Fruit fly (Drosophila melanogaster) whole organism, prepupa: ENCODE results near the gene CG11563.

ENCODE experiments used
- Blimp-1 ChIP-seq: fragments of 200-800 bp; sonication (Bioruptor generic); optimal IDR thresholded peaks from 3 replicates; lab custom pipeline; 2017; ENCODE audit warnings: missing biosample characterization, missing genetic modification characterization, mild to moderate bottlenecking, moderate library complexity, missing genetic modification reagents
- CG10631 ChIP-seq: fragments of 200-800 bp; sonication (Bioruptor generic); optimal IDR thresholded peaks from 2 replicates; lab custom pipeline; 2016; ENCODE audit warnings: missing biosample characterization, missing genetic modification characterization
- CG10669 ChIP-seq: fragments of 200-800 bp; sonication (Bioruptor generic); optimal IDR thresholded peaks from 3 replicates; lab custom pipeline; 2018; ENCODE audit warnings: missing biosample characterization, mild to moderate bottlenecking, missing genetic modification characterization, moderate library complexity
- CG11294 ChIP-seq: fragments of 200-800 bp; sonication (Bioruptor generic); IDR thresholded peaks from 2 replicates; pipeline ENCODE4 v1.3.6; 2022; ENCODE audit warnings: missing biosample characterization, missing genetic modification characterization
- CG15336 ChIP-seq: fragments of 200-800 bp; sonication (Bioruptor generic); IDR thresholded peaks from 2 replicates; pipeline ENCODE4 v1.3.6; 2022; ENCODE audit warnings: missing biosample characterization, missing genetic modification characterization
- CG1621 ChIP-seq: fragments of 200-800 bp; sonication (Bioruptor generic); optimal IDR thresholded peaks from 3 replicates; lab custom pipeline; 2018; ENCODE audit warnings: missing biosample characterization, mild to moderate bottlenecking, missing genetic modification characterization
- CG16779 ChIP-seq: fragments of 200-800 bp; sonication (Bioruptor generic); optimal IDR thresholded peaks from 3 replicates; lab custom pipeline; 2017; ENCODE audit warnings: missing biosample characterization, mild to moderate bottlenecking, missing genetic modification characterization
- CG3032 ChIP-seq: fragments of 200-800 bp; optimal IDR thresholded peaks from 2 replicates; lab custom pipeline; 2019; ENCODE audit warnings: missing biosample characterization, mild to moderate bottlenecking, missing genetic modification characterization, moderate library complexity
- CG32006 ChIP-seq: fragments of 200-800 bp; sonication (Bioruptor generic); optimal IDR thresholded peaks from 3 replicates; lab custom pipeline; 2017; ENCODE audit warnings: missing biosample characterization, mild to moderate bottlenecking, missing genetic modification characterization
- CG3919 ChIP-seq: fragments of 200-800 bp; sonication (Bioruptor generic); optimal IDR thresholded peaks from 3 replicates; lab custom pipeline; 2016; ENCODE audit warnings: missing biosample characterization, missing genetic modification characterization
- CG4318 ChIP-seq: fragments of 200-800 bp; sonication (Bioruptor generic); optimal IDR thresholded peaks from 3 replicates; lab custom pipeline; 2017; ENCODE audit warnings: missing biosample characterization, mild to moderate bottlenecking, missing genetic modification characterization
- CG6163 ChIP-seq: fragments of 200-800 bp; sonication (Bioruptor generic); IDR thresholded peaks from 3 replicates; pipeline ENCODE4 v1.3.6; 2022; ENCODE audit warnings: missing biosample characterization, missing genetic modification characterization
- CG6276 ChIP-seq: fragments of 200-800 bp; sonication (Bioruptor generic); optimal IDR thresholded peaks from 2 replicates; lab custom pipeline; 2017; ENCODE audit warnings: missing biosample characterization, mild to moderate bottlenecking, missing genetic modification characterization
- CG6808 ChIP-seq: fragments of 200-800 bp; sonication (Bioruptor generic); optimal IDR thresholded peaks from 3 replicates; lab custom pipeline; 2017; ENCODE audit warnings: missing biosample characterization, missing genetic modification characterization, mild to moderate bottlenecking, moderate library complexity, missing genetic modification reagents
- CG6854 ChIP-seq: fragments of 200-800 bp; sonication (Bioruptor generic); optimal IDR thresholded peaks from 2 replicates; lab custom pipeline; 2017; ENCODE audit warnings: missing biosample characterization, mild to moderate bottlenecking, missing genetic modification characterization
- CG7368 ChIP-seq: fragments of 200-800 bp; sonication (Bioruptor generic); optimal IDR thresholded peaks from 3 replicates; lab custom pipeline; 2016; ENCODE audit warnings: missing biosample characterization, missing genetic modification characterization
- CG8119 ChIP-seq: fragments of 200-800 bp; sonication (Bioruptor generic); IDR thresholded peaks from 3 replicates; pipeline ENCODE4 v1.3.6; 2022; ENCODE audit warnings: missing biosample characterization, missing genetic modification characterization
- CG8632 ChIP-seq: fragments of 200-800 bp; sonication (Bioruptor generic); optimal IDR thresholded peaks from 3 replicates; lab custom pipeline; 2016; ENCODE audit warnings: missing biosample characterization, missing genetic modification characterization
- CG9139 ChIP-seq: fragments of 200-800 bp; sonication (Bioruptor generic); optimal IDR thresholded peaks from 3 replicates; lab custom pipeline; 2017; ENCODE audit warnings: missing biosample characterization, mild to moderate bottlenecking, missing genetic modification characterization
- Eip75B ChIP-seq: fragments of 200-800 bp; sonication (Bioruptor generic); optimal IDR thresholded peaks from 3 replicates; lab custom pipeline; 2016; ENCODE audit warnings: missing biosample characterization, missing genetic modification characterization
- Eip78C ChIP-seq: fragments of 200-800 bp; sonication (Bioruptor generic); peaks from one replicate; lab custom pipeline; 2016; ENCODE audit warnings: missing biosample characterization, missing genetic modification characterization
- Gug ChIP-seq: fragments of 200-800 bp; sonication (Bioruptor generic); IDR thresholded peaks from 2 replicates; pipeline ENCODE4 v1.3.6; 2022; ENCODE audit warnings: missing biosample characterization, missing genetic modification characterization
- Hr38 ChIP-seq: sonication (Bioruptor generic); optimal IDR thresholded peaks from 2 replicates; lab custom pipeline; 2016; ENCODE audit warnings: missing biosample characterization, missing genetic modification characterization
- Hr39 ChIP-seq: fragments of 200-800 bp; sonication (Bioruptor generic); optimal IDR thresholded peaks from 2 replicates; lab custom pipeline; 2016; ENCODE audit warnings: missing biosample characterization, missing genetic modification characterization
- Hr4 ChIP-seq: fragments of 200-800 bp; sonication (Bioruptor generic); optimal IDR thresholded peaks from 3 replicates; lab custom pipeline; 2016; ENCODE audit warnings: missing biosample characterization, missing genetic modification characterization
- Lpt ChIP-seq: fragments of 200-800 bp; sonication (Bioruptor generic); optimal IDR thresholded peaks from 3 replicates; lab custom pipeline; 2016; ENCODE audit warnings: missing biosample characterization, missing genetic modification characterization
- Met ChIP-seq: fragments of 200-800 bp; sonication (Bioruptor generic); optimal IDR thresholded peaks from 3 replicates; lab custom pipeline; 2016; ENCODE audit warnings: missing biosample characterization, missing genetic modification characterization
- OdsH ChIP-seq: fragments of 200-800 bp; sonication (Bioruptor generic); optimal IDR thresholded peaks from 3 replicates; lab custom pipeline; 2016; ENCODE audit warnings: missing biosample characterization, missing genetic modification characterization
- Smox ChIP-seq: fragments of 200-800 bp; sonication (Bioruptor generic); optimal IDR thresholded peaks from 3 replicates; lab custom pipeline; 2016; ENCODE audit warnings: missing biosample characterization, missing genetic modification characterization
- Sox14 ChIP-seq: fragments of 200-800 bp; sonication (Bioruptor generic); optimal IDR thresholded peaks from 3 replicates; lab custom pipeline; 2016; ENCODE audit warnings: missing biosample characterization, missing genetic modification characterization
- achi ChIP-seq: fragments of 200-800 bp; sonication (Bioruptor generic); optimal IDR thresholded peaks from 3 replicates; lab custom pipeline; 2016; ENCODE audit warnings: missing biosample characterization, missing genetic modification characterization
- cyc ChIP-seq: fragments of 200-800 bp; sonication (Bioruptor generic); optimal IDR thresholded peaks from 3 replicates; lab custom pipeline; 2016; ENCODE audit warnings: missing biosample characterization, missing genetic modification characterization
- dac ChIP-seq: fragments of 200-800 bp; sonication (Bioruptor generic); optimal IDR thresholded peaks from 2 replicates; lab custom pipeline; 2017; ENCODE audit warnings: missing biosample characterization, mild to moderate bottlenecking, missing genetic modification characterization
- eg ChIP-seq: fragments of 200-800 bp; sonication (Bioruptor generic); IDR thresholded peaks from 3 replicates; pipeline ENCODE4 v1.3.6; 2022; ENCODE audit warnings: missing biosample characterization, missing genetic modification characterization
- esn ChIP-seq: fragments of 200-800 bp; sonication (Bioruptor generic); optimal IDR thresholded peaks from 2 replicates; lab custom pipeline; 2016; ENCODE audit warnings: missing biosample characterization, mild to moderate bottlenecking, missing genetic modification characterization, moderate library complexity
- fd59A ChIP-seq: fragments of 200-800 bp; sonication (Bioruptor generic); optimal IDR thresholded peaks from 2 replicates; lab custom pipeline; 2017; ENCODE audit warnings: missing biosample characterization, mild to moderate bottlenecking, missing genetic modification characterization, missing genetic modification reagents
- fkh ChIP-seq: fragments of 200-800 bp; sonication (Bioruptor generic); optimal IDR thresholded peaks from 3 replicates; lab custom pipeline; 2017; ENCODE audit warnings: missing biosample characterization, mild to moderate bottlenecking, missing genetic modification characterization, moderate library complexity
- lz ChIP-seq: fragments of 200-800 bp; sonication (Bioruptor generic); optimal IDR thresholded peaks from 3 replicates; lab custom pipeline; 2016; ENCODE audit warnings: missing biosample characterization, missing genetic modification characterization
- net ChIP-seq: fragments of 200-800 bp; sonication (Bioruptor generic); optimal IDR thresholded peaks from 3 replicates; lab custom pipeline; 2016; ENCODE audit warnings: missing biosample characterization, missing genetic modification characterization
- pdm3 ChIP-seq: fragments of 200-800 bp; sonication (Bioruptor generic); optimal IDR thresholded peaks from 3 replicates; lab custom pipeline; 2016; ENCODE audit warnings: missing biosample characterization, missing genetic modification characterization
- salr ChIP-seq, 2 experiments: fragments of 200-800 bp; sonication (Bioruptor generic); optimal IDR thresholded peaks; 3 replicates each; lab custom pipeline; 2016 to 2018; ENCODE audit warnings: missing biosample characterization in 2 of 2, missing genetic modification characterization in 2 of 2, mild to moderate bottlenecking in 1 of 2
- ss ChIP-seq, 2 experiments: fragments of 200-800 bp; sonication (Bioruptor generic); optimal IDR thresholded peaks; 2 replicates in 1 of 2; 3 replicates in 1 of 2; lab custom pipeline; 2017 to 2018; ENCODE audit warnings: mild to moderate bottlenecking in 2 of 2, missing biosample characterization in 2 of 2, missing genetic modification characterization in 2 of 2, moderate library complexity in 1 of 2
- vri ChIP-seq: fragments of 200-800 bp; sonication (Bioruptor generic); optimal IDR thresholded peaks from 3 replicates; lab custom pipeline; 2016; ENCODE audit warnings: missing biosample characterization, mild to moderate bottlenecking, missing genetic modification characterization

Gene CG11563

dm6 chr3R:31721466-31721865, 15.4 kb upstream of the CG11563 start:
- no peak for TF ChIP-seq CG6854 (GFP tag; lab: Kevin White, UChicago)
- TF ChIP-seq CG32006 (GFP tag; lab: Kevin White, UChicago), result peak; percentile 51
- TF ChIP-seq salr (GFP tag; optimal IDR thresholded peaks at IDR 0.05; lab: Kevin White, UChicago), result peak in 1 of 2 experiments; percentile 2
- TF ChIP-seq Blimp-1 (GFP tag; lab: Kevin White, UChicago), result no peak
- no peak for TF ChIP-seq CG8632 (GFP tag; lab: Kevin White, UChicago)

dm6 chr3R:31721958-31722357, 14.9 kb upstream of the CG11563 start:
- no peak for TF ChIP-seq Lpt (GFP tag; lab: Kevin White, UChicago)
- peak; percentile 23; the same call in 1 of the 2 replicates for TF ChIP-seq CG15336 (GFP tag; lab: Robert Waterston, UW)
- TF ChIP-seq fkh (GFP tag; lab: Kevin White, UChicago), result peak; percentile 95
- TF ChIP-seq salr (GFP tag; optimal IDR thresholded peaks at IDR 0.05; lab: Kevin White, UChicago), result no peak
- no peak for TF ChIP-seq CG11294 (GFP tag; lab: Robert Waterston, UW)
- TF ChIP-seq CG8632 (GFP tag; lab: Kevin White, UChicago), result no peak
- TF ChIP-seq lz, result no peak
- TF ChIP-seq Gug, result no peak
- TF ChIP-seq CG6163 (GFP tag; lab: Robert Waterston, UW), result 0 out of 3 replicates have a peak, but pooled peaks have one; percentile 23
- TF ChIP-seq CG6276 (GFP tag; lab: Kevin White, UChicago), result no peak
- no peak for TF ChIP-seq esn (GFP tag; lab: Kevin White, UChicago)
- TF ChIP-seq vri (GFP tag; lab: Kevin White, UChicago), result no peak
- TF ChIP-seq net (GFP tag; lab: Kevin White, UChicago), result no peak
- TF ChIP-seq, all 60 proteins: peak for 3

DNA sequence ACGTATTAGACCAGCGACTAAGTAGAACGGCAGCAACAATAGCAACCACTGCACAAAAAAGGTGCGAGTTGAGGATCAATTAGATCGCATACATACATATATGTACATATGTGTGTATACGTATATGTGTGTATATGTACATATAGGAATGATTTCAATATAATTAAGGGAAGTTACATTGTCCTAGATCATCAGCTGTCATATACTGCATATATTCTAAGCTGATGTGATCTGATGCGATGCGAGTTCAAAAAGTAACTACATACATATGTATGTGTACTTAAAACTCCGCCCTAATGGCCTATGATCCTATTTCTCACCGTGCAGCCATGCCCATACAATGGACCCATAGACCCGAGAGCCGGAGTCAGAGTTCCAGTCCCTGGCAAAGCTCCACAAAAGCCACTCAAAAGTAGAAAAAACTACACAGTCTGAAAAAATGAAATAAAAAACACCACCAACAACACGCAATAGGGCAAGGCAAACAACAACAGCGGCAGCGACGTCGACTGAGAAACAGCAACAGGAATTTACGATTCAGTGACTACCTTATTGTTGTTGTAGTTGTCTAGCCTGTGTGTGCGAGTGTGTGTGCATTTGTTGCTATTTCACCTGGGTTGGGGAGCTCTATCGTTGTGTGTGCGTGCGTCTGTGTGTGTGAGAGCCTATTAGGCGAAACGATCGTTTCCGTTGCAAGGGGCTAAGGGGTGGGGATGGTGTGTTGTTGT, 13.5 kb upstream of the CG11563 start:
- peak; percentile 9 for TF ChIP-seq CG3032 (tag; lab: Kevin White, UChicago)
- TF ChIP-seq CG6854 (GFP tag; lab: Kevin White, UChicago), result no peak
- TF ChIP-seq Eip75B (GFP tag; lab: Kevin White, UChicago), result peak; percentile 36
- no peak for TF ChIP-seq Smox (GFP tag; lab: Kevin White, UChicago)
- no peak for TF ChIP-seq vri (GFP tag; lab: Kevin White, UChicago)
- peak; percentile 20 for TF ChIP-seq CG16779 (tag; lab: Kevin White, UChicago)
- peak; percentile 21 for TF ChIP-seq fkh (GFP tag; lab: Kevin White, UChicago)
- TF ChIP-seq Gug, result peak; percentile 43; the same call in 1 of the 2 replicates
- TF ChIP-seq Hr38 (GFP tag; lab: Kevin White, UChicago), result no peak
- peak; percentile 22 for TF ChIP-seq fd59A (GFP tag; lab: Kevin White, UChicago)
- TF ChIP-seq CG1621 (tag; lab: Kevin White, UChicago), result no peak
- peak; percentile 48 for TF ChIP-seq pdm3 (GFP tag; lab: Kevin White, UChicago)
- TF ChIP-seq CG11294 (GFP tag; lab: Robert Waterston, UW), result peak; percentile 40; the same call in 1 of the 2 replicates
- TF ChIP-seq CG6276 (GFP tag; lab: Kevin White, UChicago), result peak; percentile 66
- peak; percentile 38 for TF ChIP-seq achi (GFP tag; lab: Kevin White, UChicago)
- TF ChIP-seq CG7368 (GFP tag; lab: Kevin White, UChicago), result no peak
- 0 out of 3 replicates have a peak, but pooled peaks have one; percentile 23 for TF ChIP-seq CG6163 (GFP tag; lab: Robert Waterston, UW)
- peak; percentile 33 for TF ChIP-seq dac (GFP tag; lab: Kevin White, UChicago)
- TF ChIP-seq Eip78C, result peak; percentile 85
- TF ChIP-seq Hr39, result no peak
- peak; percentile 67 for TF ChIP-seq CG15336 (GFP tag; lab: Robert Waterston, UW)
- TF ChIP-seq Hr4, result peak; percentile 61
- TF ChIP-seq cyc (GFP tag; lab: Kevin White, UChicago), result no peak
- TF ChIP-seq Met (GFP tag; lab: Kevin White, UChicago), result no peak
- no peak for TF ChIP-seq CG10669 (GFP tag; lab: Kevin White, UChicago)
- peak in 1 of 2 experiments; percentile 72 for TF ChIP-seq salr (GFP tag; optimal IDR thresholded peaks at IDR 0.05; lab: Kevin White, UChicago)
- no peak for TF ChIP-seq net (GFP tag; lab: Kevin White, UChicago)
- TF ChIP-seq Sox14 (GFP tag; lab: Kevin White, UChicago), result peak; percentile 63
- TF ChIP-seq CG10631 (GFP tag; lab: Kevin White, UChicago), result peak; percentile 67
- TF ChIP-seq CG9139 (GFP tag; lab: Kevin White, UChicago), result no peak
- no peak for TF ChIP-seq CG8632 (GFP tag; lab: Kevin White, UChicago)
- peak; percentile 65; the same call in 1 of the 3 replicates for TF ChIP-seq CG8119 (GFP tag; lab: Robert Waterston, UW)
- TF ChIP-seq CG4318 (GFP tag; lab: Kevin White, UChicago), result peak; percentile 51
- TF ChIP-seq ss (GFP tag; optimal IDR thresholded peaks at IDR 0.05; lab: Kevin White, UChicago), result peak in 1 of 2 experiments; percentile 75
- TF ChIP-seq CG32006 (GFP tag; lab: Kevin White, UChicago), result peak; percentile 77
- TF ChIP-seq eg (GFP tag; lab: Robert Waterston, UW), result no peak; the same call in 1 of the 3 replicates
- peak; percentile 40 for TF ChIP-seq OdsH (GFP tag; lab: Kevin White, UChicago)
- peak; percentile 51 for TF ChIP-seq CG3919 (GFP tag; lab: Kevin White, UChicago)
- TF ChIP-seq CG6808 (GFP tag; lab: Kevin White, UChicago), result peak; percentile 29
